Fruit fly (Drosophila melanogaster) whole organism, prepupa: ENCODE results near the gene NTPase.

Experiments
- Blimp-1 ChIP-seq: fragments of 200-800 bp; sonication (Bioruptor generic); optimal IDR thresholded peaks from 3 replicates; lab custom pipeline; 2017; ENCODE audit warnings: missing biosample characterization, missing genetic modification characterization, mild to moderate bottlenecking, moderate library complexity, missing genetic modification reagents
- CG11902 ChIP-seq: fragments of 200-800 bp; sonication (Bioruptor generic); optimal IDR thresholded peaks from 3 replicates; lab custom pipeline; 2016; ENCODE audit warnings: missing biosample characterization, missing genetic modification characterization
- CG31627 ChIP-seq: fragments of 200-800 bp; sonication (Bioruptor generic); optimal IDR thresholded peaks from 3 replicates; lab custom pipeline; 2016; ENCODE audit warnings: missing biosample characterization, missing genetic modification characterization
- CG32006 ChIP-seq: fragments of 200-800 bp; sonication (Bioruptor generic); optimal IDR thresholded peaks from 3 replicates; lab custom pipeline; 2017; ENCODE audit warnings: missing biosample characterization, mild to moderate bottlenecking, missing genetic modification characterization
- CG4318 ChIP-seq: fragments of 200-800 bp; sonication (Bioruptor generic); optimal IDR thresholded peaks from 3 replicates; lab custom pipeline; 2017; ENCODE audit warnings: missing biosample characterization, mild to moderate bottlenecking, missing genetic modification characterization
- CG6792 ChIP-seq: fragments of 200-800 bp; sonication (Bioruptor generic); optimal IDR thresholded peaks from 3 replicates; lab custom pipeline; 2016; ENCODE audit warnings: missing biosample characterization, missing genetic modification characterization
- CG6854 ChIP-seq: fragments of 200-800 bp; sonication (Bioruptor generic); optimal IDR thresholded peaks from 2 replicates; lab custom pipeline; 2017; ENCODE audit warnings: missing biosample characterization, mild to moderate bottlenecking, missing genetic modification characterization
- CG8119 ChIP-seq: fragments of 200-800 bp; sonication (Bioruptor generic); IDR thresholded peaks from 3 replicates; pipeline ENCODE4 v1.3.6; 2022; ENCODE audit warnings: missing biosample characterization, missing genetic modification characterization
- Eip78C ChIP-seq: fragments of 200-800 bp; sonication (Bioruptor generic); peaks from one replicate; lab custom pipeline; 2016; ENCODE audit warnings: missing biosample characterization, missing genetic modification characterization
- Eip93F ChIP-seq: fragments of 200-800 bp; sonication (Bioruptor generic); optimal IDR thresholded peaks from 2 replicates; lab custom pipeline; 2016; ENCODE audit warnings: missing biosample characterization, mild to moderate bottlenecking, missing genetic modification characterization
- Hr39 ChIP-seq: fragments of 200-800 bp; sonication (Bioruptor generic); optimal IDR thresholded peaks from 2 replicates; lab custom pipeline; 2016; ENCODE audit warnings: missing biosample characterization, missing genetic modification characterization
- Lpt ChIP-seq: fragments of 200-800 bp; sonication (Bioruptor generic); optimal IDR thresholded peaks from 3 replicates; lab custom pipeline; 2016; ENCODE audit warnings: missing biosample characterization, missing genetic modification characterization
- OdsH ChIP-seq: fragments of 200-800 bp; sonication (Bioruptor generic); optimal IDR thresholded peaks from 3 replicates; lab custom pipeline; 2016; ENCODE audit warnings: missing biosample characterization, missing genetic modification characterization
- Sox15 ChIP-seq: fragments of 200-800 bp; sonication (Bioruptor generic); optimal IDR thresholded peaks from 3 replicates; lab custom pipeline; 2016; ENCODE audit warnings: missing biosample characterization, missing genetic modification characterization
- achi ChIP-seq: fragments of 200-800 bp; sonication (Bioruptor generic); optimal IDR thresholded peaks from 3 replicates; lab custom pipeline; 2016; ENCODE audit warnings: missing biosample characterization, missing genetic modification characterization
- cyc ChIP-seq: fragments of 200-800 bp; sonication (Bioruptor generic); optimal IDR thresholded peaks from 3 replicates; lab custom pipeline; 2016; ENCODE audit warnings: missing biosample characterization, missing genetic modification characterization
- dsx ChIP-seq: fragments of 200-800 bp; optimal IDR thresholded peaks from 3 replicates; lab custom pipeline; 2019; ENCODE audit warnings: missing biosample characterization, mild to moderate bottlenecking, missing genetic modification characterization, moderate library complexity; ENCODE audit not compliant: poor library complexity, severe bottlenecking
- fd59A ChIP-seq: fragments of 200-800 bp; sonication (Bioruptor generic); optimal IDR thresholded peaks from 2 replicates; lab custom pipeline; 2017; ENCODE audit warnings: missing biosample characterization, mild to moderate bottlenecking, missing genetic modification characterization, missing genetic modification reagents
- fkh ChIP-seq: fragments of 200-800 bp; sonication (Bioruptor generic); optimal IDR thresholded peaks from 3 replicates; lab custom pipeline; 2017; ENCODE audit warnings: missing biosample characterization, mild to moderate bottlenecking, missing genetic modification characterization, moderate library complexity
- ss ChIP-seq, 2 experiments: fragments of 200-800 bp; sonication (Bioruptor generic); optimal IDR thresholded peaks; 2 replicates in 1 of 2; 3 replicates in 1 of 2; lab custom pipeline; 2017 to 2018; ENCODE audit warnings: mild to moderate bottlenecking in 2 of 2, missing biosample characterization in 2 of 2, missing genetic modification characterization in 2 of 2, moderate library complexity in 1 of 2

Gene NTPase

dm6 chr2L:2840311-2840710 is 45.3 kb downstream of the NTPase start:
- no peak for TF ChIP-seq CG6792 (GFP tag; lab: Kevin White, UChicago)
- no peak for TF ChIP-seq CG32006 (GFP tag; lab: Kevin White, UChicago)
- no peak for TF ChIP-seq achi (GFP tag; lab: Kevin White, UChicago)
- TF ChIP-seq CG31627, result no peak
- no peak for TF ChIP-seq CG11902 (GFP tag; lab: Kevin White, UChicago)
- TF ChIP-seq Eip93F, result no peak
- TF ChIP-seq OdsH, result no peak
- TF ChIP-seq CG4318 (GFP tag; lab: Kevin White, UChicago), result no peak
- TF ChIP-seq CG8119 (GFP tag; lab: Robert Waterston, UW), result no peak
- no peak for TF ChIP-seq Blimp-1 (GFP tag; lab: Kevin White, UChicago)
- TF ChIP-seq dsx (GFP tag; lab: Kevin White, UChicago), result no peak
- no peak for TF ChIP-seq Lpt (GFP tag; lab: Kevin White, UChicago)
- no peak for TF ChIP-seq fkh
- no peak for TF ChIP-seq Hr39

dm6 chr2L:2839850-2840249 is 45.8 kb downstream of the NTPase start, which contains the start of gene CG2975:
Gene CG2975 (plus strand): TSS chr2L:2840124.
- TF ChIP-seq ss (GFP tag; optimal IDR thresholded peaks at IDR 0.05; lab: Kevin White, UChicago) (peak in 1 of 2 experiments; percentile 28), CG6854 (GFP tag; lab: Kevin White, UChicago) (no peak)

- TF ChIP-seq Sox15 (no peak), Eip78C (GFP tag; lab: Kevin White, UChicago) (no peak), fd59A (GFP tag; lab: Kevin White, UChicago) (no peak), cyc (GFP tag; lab: Kevin White, UChicago) (no peak), achi (GFP tag; lab: Kevin White, UChicago) (no peak)
These were observed 47.7 kb downstream of the NTPase start, which contains the start of the genes CG3119 and Cpr23B for dm6 chr2L:2837742-2838461. Gene CG3119 (minus strand): TSS chr2L:2837833. Gene Cpr23B (plus strand): TSS chr2L:2838411.
